Worm (Caenorhabditis elegans) whole organism, L3 larva: ENCODE results near the gene cpg-2.

Experiments
- R02D3.7 ChIP-seq: fragments of 150-350 bp; optimal IDR thresholded peaks from 2 replicates; lab custom pipeline; 2014; ENCODE audit warnings: missing biosample characterization, missing genetic modification characterization
- ZK546.5 ChIP-seq: sonication (generic microtip); optimal IDR thresholded peaks from 2 replicates; lab custom pipeline; 2017; ENCODE audit warnings: missing biosample characterization, missing genetic modification characterization
- aly-2 ChIP-seq: fragments of 150-350 bp; optimal IDR thresholded peaks from 2 replicates; lab custom pipeline; 2014; ENCODE audit warnings: missing biosample characterization, missing genetic modification characterization
- ama-1 ChIP-seq: fragments of 150-350 bp; optimal IDR thresholded peaks from 2 replicates; lab custom pipeline; 2018
- ceh-16 ChIP-seq: sonication (generic microtip); optimal IDR thresholded peaks from 2 replicates; lab custom pipeline; 2017; ENCODE audit warnings: missing biosample characterization, missing genetic modification characterization
- ceh-28 ChIP-seq: fragments of 150-350 bp; optimal IDR thresholded peaks from 2 replicates; lab custom pipeline; 2014; ENCODE audit warnings: missing biosample characterization, missing genetic modification reagents, missing genetic modification characterization
- ceh-82 ChIP-seq: fragments of 150-350 bp; optimal IDR thresholded peaks from 2 replicates; lab custom pipeline; 2014; ENCODE audit warnings: missing biosample characterization, missing genetic modification characterization
- daf-12 ChIP-seq: fragments of 150-350 bp; optimal IDR thresholded peaks from 2 replicates; lab custom pipeline; 2014; ENCODE audit warnings: missing biosample characterization, missing genetic modification reagents, missing genetic modification characterization
- egl-5 ChIP-seq: fragments of 150-350 bp; optimal IDR thresholded peaks from 2 replicates; lab custom pipeline; 2017; ENCODE audit warnings: missing biosample characterization, missing genetic modification reagents, missing genetic modification characterization, inconsistent platforms
- elt-2 ChIP-seq: sonication (generic microtip); optimal IDR thresholded peaks from 2 replicates; lab custom pipeline; 2016; ENCODE audit warnings: missing genetic modification reagents, mild to moderate bottlenecking, missing genetic modification characterization, missing compliant biosample characterization
- elt-3 ChIP-seq, 3 experiments: fragments of 150-350 bp in 1 of 3; sonication (generic microtip) in 2 of 3; optimal IDR thresholded peaks; 2 replicates in 2 of 3; 4 replicates in 1 of 3; lab custom pipeline; 2014 to 2017; ENCODE audit warnings: missing biosample characterization in 3 of 3, missing genetic modification characterization in 3 of 3
- eor-1 ChIP-seq, 2 experiments: fragments of 150-350 bp; optimal IDR thresholded peaks; 2 replicates each; lab custom pipeline; 2014 to 2018; ENCODE audit warnings: missing biosample characterization in 2 of 2, missing genetic modification characterization in 2 of 2
- fkh-10 ChIP-seq: sonication (generic microtip); optimal IDR thresholded peaks from 2 replicates; lab custom pipeline; 2017; ENCODE audit warnings: missing biosample characterization, missing genetic modification reagents, missing genetic modification characterization
- fkh-2 ChIP-seq: fragments of 150-350 bp; optimal IDR thresholded peaks from 2 replicates; lab custom pipeline; 2014; ENCODE audit warnings: missing biosample characterization, missing genetic modification reagents, missing genetic modification characterization
- fos-1 ChIP-seq: fragments of 150-350 bp; optimal IDR thresholded peaks from 2 replicates; lab custom pipeline; 2014; ENCODE audit warnings: missing biosample characterization, missing genetic modification characterization
- jun-1 ChIP-seq: fragments of 150-350 bp; optimal IDR thresholded peaks from 2 replicates; lab custom pipeline; 2014; ENCODE audit warnings: missing biosample characterization, missing genetic modification reagents, missing genetic modification characterization
- lin-15B ChIP-seq: fragments of 150-350 bp; optimal IDR thresholded peaks from 2 replicates; lab custom pipeline; 2014; ENCODE audit warnings: missing biosample characterization, missing genetic modification characterization
- nfya-1 ChIP-seq: sonication (generic microtip); optimal IDR thresholded peaks from 2 replicates; lab custom pipeline; 2017; ENCODE audit warnings: missing genetic modification characterization, mild to moderate bottlenecking, missing compliant biosample characterization, antibody characterized with exemption, moderate library complexity; ENCODE audit not compliant: insufficient read depth
- nhr-11 ChIP-seq: fragments of 150-350 bp; optimal IDR thresholded peaks from 2 replicates; lab custom pipeline; 2014; ENCODE audit warnings: missing biosample characterization, missing genetic modification characterization
- nhr-12 ChIP-seq: fragments of 150-350 bp; optimal IDR thresholded peaks from 2 replicates; lab custom pipeline; 2014; ENCODE audit warnings: missing biosample characterization, missing genetic modification characterization
- nhr-23 ChIP-seq: fragments of 150-350 bp; optimal IDR thresholded peaks from 2 replicates; lab custom pipeline; 2014; ENCODE audit warnings: missing biosample characterization, missing genetic modification reagents, missing genetic modification characterization
- nhr-237 ChIP-seq: fragments of 150-350 bp; optimal IDR thresholded peaks from 2 replicates; lab custom pipeline; 2014; ENCODE audit warnings: missing biosample characterization, missing genetic modification characterization
- nhr-25 ChIP-seq: sonication (generic microtip); optimal IDR thresholded peaks from 2 replicates; lab custom pipeline; 2017; ENCODE audit warnings: missing biosample characterization, missing genetic modification characterization
- nhr-67 ChIP-seq: fragments of 150-350 bp; optimal IDR thresholded peaks from 2 replicates; lab custom pipeline; 2014; ENCODE audit warnings: missing biosample characterization, missing genetic modification characterization
- nhr-76 ChIP-seq: fragments of 150-350 bp; sonication (generic microtip); optimal IDR thresholded peaks from 5 replicates; lab custom pipeline; 2014; ENCODE audit warnings: missing biosample characterization, missing genetic modification characterization
- nhr-77 ChIP-seq: fragments of 150-350 bp; optimal IDR thresholded peaks from 2 replicates; lab custom pipeline; 2014; ENCODE audit warnings: missing biosample characterization, missing genetic modification characterization
- pha-4 ChIP-seq: fragments of 150-350 bp; optimal IDR thresholded peaks from 2 replicates; lab custom pipeline; 2014; ENCODE audit warnings: missing biosample characterization, missing genetic modification reagents, missing genetic modification characterization
- pqm-1 ChIP-seq: fragments of 150-350 bp; optimal IDR thresholded peaks from 2 replicates; lab custom pipeline; 2017; ENCODE audit warnings: missing biosample characterization, missing genetic modification characterization, inconsistent platforms
- unc-39 ChIP-seq: sonication (generic microtip); optimal IDR thresholded peaks from 4 replicates; lab custom pipeline; 2017; ENCODE audit warnings: missing biosample characterization, missing genetic modification characterization
- zag-1 ChIP-seq: fragments of 150-350 bp; optimal IDR thresholded peaks from 2 replicates; lab custom pipeline; 2014; ENCODE audit warnings: missing biosample characterization, missing genetic modification characterization
- ztf-11 ChIP-seq: fragments of 150-350 bp; optimal IDR thresholded peaks from 2 replicates; lab custom pipeline; 2014; ENCODE audit warnings: missing biosample characterization, missing genetic modification characterization
- ztf-4 ChIP-seq: fragments of 150-350 bp; optimal IDR thresholded peaks from 2 replicates; lab custom pipeline; 2014; ENCODE audit warnings: missing biosample characterization, missing genetic modification characterization

The cpg-2 gene

ce11 chrIII:7101814-7102477, 1.8 kb downstream of the cpg-2 start:
- TF ChIP-seq fos-1 (tag; lab: Kevin White, UChicago) (no peak), unc-39 (tag; lab: Kevin White, UChicago) (no peak), nhr-12 (no peak), nfya-1 (tag; lab: Kevin White, UChicago) (no peak), ama-1 (lab: Kevin White, UChicago) (no peak), nhr-25 (tag; lab: Kevin White, UChicago) (no peak), egl-5 (tag; lab: Kevin White, UChicago) (no peak)
- TF ChIP-seq, all 47 proteins: peak for 0

- TF ChIP-seq fkh-10 (GFP tag; lab: Kevin White, UChicago) (no peak), nhr-11 (tag; lab: Kevin White, UChicago) (peak; percentile 43)
These were observed 3.8 kb downstream of the cpg-2 start, which contains the start of gene ZK418.11 for ce11 chrIII:7100001-7100400. ZK418.11 (plus strand) TSS chrIII:7100289.

ce11 chrIII:7096481-7096880, 7.3 kb downstream of the cpg-2 start:
- TF ChIP-seq daf-12 (tag; lab: Kevin White, UChicago) (no peak), ZK546.5 (no peak), aly-2 (no peak), zag-1 (tag; lab: Kevin White, UChicago) (no peak), ceh-82 (tag; lab: Kevin White, UChicago) (no peak), ztf-4 (tag; lab: Kevin White, UChicago) (no peak), fkh-2 (no peak), pha-4 (tag; lab: Kevin White, UChicago) (no peak), nhr-25 (tag; lab: Kevin White, UChicago) (no peak), nhr-23 (no peak), R02D3.7 (tag; lab: Kevin White, UChicago) (no peak), lin-15B (tag; lab: Kevin White, UChicago) (no peak), pqm-1 (tag; lab: Kevin White, UChicago) (no peak), nhr-12 (no peak), fos-1 (tag; lab: Kevin White, UChicago) (no peak), nhr-77 (no peak), elt-2 (tag; lab: Kevin White, UChicago) (no peak)

ce11 chrIII:7095156-7095555, 8.6 kb downstream of the cpg-2 start, which contains the start of gene nhr-9:
nhr-9 (plus strand) TSS chrIII:7095462.
- TF ChIP-seq nhr-77 (no peak), nhr-11 (tag; lab: Kevin White, UChicago) (peak; percentile 13)

ce11 chrIII:7091042-7091441, 12.7 kb downstream of the cpg-2 start, which contains the start of gene ZK418.2:
ZK418.2 (plus strand) TSS chrIII:7091342.
- TF ChIP-seq nhr-67 (tag; lab: Kevin White, UChicago) (no peak), R02D3.7 (tag; lab: Kevin White, UChicago) (no peak), elt-3 (tag; optimal IDR thresholded peaks at IDR 0.05; lab: Kevin White, UChicago) (no peak), ztf-11 (tag; lab: Kevin White, UChicago) (no peak), fkh-10 (GFP tag; lab: Kevin White, UChicago) (no peak), unc-39 (tag; lab: Kevin White, UChicago) (no peak), zag-1 (tag; lab: Kevin White, UChicago) (no peak), nhr-237 (tag; lab: Kevin White, UChicago) (no peak), ceh-28 (tag; lab: Kevin White, UChicago) (no peak), egl-5 (tag; lab: Kevin White, UChicago) (no peak), ceh-16 (no peak), nfya-1 (tag; lab: Kevin White, UChicago) (no peak), ama-1 (lab: Kevin White, UChicago) (no peak), nhr-11 (tag; lab: Kevin White, UChicago) (no peak), elt-2 (tag; lab: Kevin White, UChicago) (no peak), eor-1 (tag; optimal IDR thresholded peaks at IDR 0.05; lab: Kevin White, UChicago) (no peak), jun-1 (tag; lab: Kevin White, UChicago) (no peak), nhr-76 (tag; lab: Kevin White, UChicago) (no peak), fos-1 (tag; lab: Kevin White, UChicago) (no peak), ZK546.5 (no peak)
